Worm (Caenorhabditis elegans) whole organism, early embryonic: Measurements from ENCODE around the gene fbxa-215.

Experiments used
- F13C5.2 ChIP-seq: sonication (generic microtip); optimal IDR thresholded peaks from 2 replicates; lab custom pipeline; 2017; ENCODE audit warnings: mild to moderate bottlenecking, missing genetic modification characterization, inconsistent platforms, missing compliant biosample characterization
- aly-1 ChIP-seq: sonication (generic microtip); optimal IDR thresholded peaks from 2 replicates; lab custom pipeline; 2016; ENCODE audit warnings: missing genetic modification characterization, missing compliant biosample characterization
- ama-1 ChIP-seq: fragments of 150-350 bp; optimal IDR thresholded peaks from 2 replicates; lab custom pipeline; 2014
- ceh-13 ChIP-seq: fragments of 200-800 bp; sonication (Bioruptor generic); optimal IDR thresholded peaks from 2 replicates; lab custom pipeline; 2018; ENCODE audit warnings: mild to moderate bottlenecking, missing genetic modification characterization, missing compliant biosample characterization
- ceh-36 ChIP-seq: sonication (generic microtip); optimal IDR thresholded peaks from 2 replicates; lab custom pipeline; 2016; ENCODE audit warnings: missing genetic modification characterization, inconsistent platforms, missing compliant biosample characterization
- flt-1 ChIP-seq: fragments of 200-800 bp; sonication (Bioruptor generic); IDR thresholded peaks from 2 replicates; pipeline ENCODE4 v1.3.6; 2022; ENCODE audit warnings: missing genetic modification characterization, missing compliant biosample characterization
- hmg-4 ChIP-seq: fragments of 200-800 bp; sonication (Bioruptor generic); optimal IDR thresholded peaks from 2 replicates; lab custom pipeline; 2018; ENCODE audit warnings: mild to moderate bottlenecking, missing genetic modification characterization, missing compliant biosample characterization
- hnd-1 ChIP-seq: sonication (generic microtip); optimal IDR thresholded peaks from 2 replicates; lab custom pipeline; 2016; ENCODE audit warnings: missing genetic modification characterization, missing compliant biosample characterization
- pes-1 ChIP-seq: fragments of 200-800 bp; sonication (Bioruptor generic); IDR thresholded peaks from 2 replicates; pipeline ENCODE4 v1.3.6; 2022; ENCODE audit warnings: missing genetic modification reagents, missing genetic modification characterization, missing compliant biosample characterization
- scrt-1 ChIP-seq: fragments of 200-800 bp; sonication (Bioruptor generic); IDR thresholded peaks from 2 replicates; pipeline ENCODE4 v1.3.6; 2022; ENCODE audit warnings: missing genetic modification characterization, missing compliant biosample characterization
- sea-1 ChIP-seq: fragments of 200-800 bp; sonication (Bioruptor generic); conservative IDR thresholded peaks from 2 replicates; pipeline ENCODE4 v1.3.6; 2022; ENCODE audit warnings: missing genetic modification characterization, missing compliant biosample characterization
- tbx-11 ChIP-seq: fragments of 200-800 bp; sonication (Bioruptor generic); IDR thresholded peaks from 2 replicates; pipeline ENCODE4 v1.3.6; 2022; ENCODE audit warnings: missing genetic modification characterization, missing compliant biosample characterization
- tra-4 ChIP-seq: sonication (generic microtip); optimal IDR thresholded peaks from 2 replicates; lab custom pipeline; 2017; ENCODE audit warnings: missing genetic modification characterization, missing compliant biosample characterization

DNA sequence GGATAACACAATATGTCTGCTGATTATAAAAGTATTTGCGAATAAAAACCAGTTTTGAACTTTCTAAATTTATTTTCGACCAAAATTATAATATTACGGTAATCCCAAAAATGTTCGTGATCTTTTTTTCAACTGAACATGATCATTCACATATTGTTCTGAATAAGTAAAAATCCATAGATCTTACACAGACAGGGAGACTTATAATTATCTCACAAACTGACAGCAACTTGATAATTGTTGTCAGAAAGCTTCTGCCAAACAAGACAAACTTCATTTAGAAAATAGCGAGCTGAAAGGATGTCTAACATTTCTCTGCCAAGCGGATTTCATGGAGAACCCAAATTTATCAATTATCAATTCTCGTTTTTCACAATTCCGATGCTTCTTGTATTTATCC, 40.2 kb downstream of the fbxa-215 start, which contains the start of gene sru-21:
- no peak for TF ChIP-seq ama-1
- TF ChIP-seq sea-1 (GFP tag; lab: Robert Waterston, UW), result no peak
- no peak for TF ChIP-seq flt-1 (GFP tag; lab: Robert Waterston, UW)
- TF ChIP-seq scrt-1, result no peak
- no peak for TF ChIP-seq aly-1 (tag; lab: Kevin White, UChicago)
- no peak for TF ChIP-seq tbx-11 (GFP tag; lab: Robert Waterston, UW)
- TF ChIP-seq tra-4 (tag; lab: Kevin White, UChicago), result no peak
- no peak for TF ChIP-seq pes-1 (GFP tag; lab: Robert Waterston, UW)
- TF ChIP-seq ceh-13 (GFP tag; lab: Kevin White, UChicago), result no peak
- TF ChIP-seq F13C5.2 (tag; lab: Kevin White, UChicago), result no peak
- TF ChIP-seq hnd-1 (tag; lab: Kevin White, UChicago), result no peak
- no peak for TF ChIP-seq hmg-4 (GFP tag; lab: Kevin White, UChicago)
- TF ChIP-seq ceh-36 (tag; lab: Kevin White, UChicago), result no peak
